Fruit fly (Drosophila melanogaster) whole organism, embryonic: ENCODE results near the gene CG34126.

Source experiments
- Adf1 ChIP-seq: fragments of 200-800 bp; sonication (Bioruptor generic); IDR thresholded peaks from 2 replicates; pipeline ENCODE4 v1.3.6; 2022; ENCODE audit warnings: missing biosample characterization, missing genetic modification characterization
- CG1024 ChIP-seq: fragments of 200-800 bp; sonication (Bioruptor generic); IDR thresholded peaks from 2 replicates; pipeline ENCODE4 v1.3.6; 2022; ENCODE audit warnings: missing biosample characterization, missing genetic modification characterization
- CG10654 ChIP-seq: fragments of 200-800 bp; sonication (Bioruptor generic); optimal IDR thresholded peaks from 2 replicates; lab custom pipeline; 2016; ENCODE audit warnings: missing biosample characterization, missing genetic modification characterization
- CG12236 ChIP-seq: fragments of 200-800 bp; sonication (Bioruptor generic); optimal IDR thresholded peaks from 2 replicates; lab custom pipeline; 2016; ENCODE audit warnings: missing biosample characterization, missing genetic modification characterization
- CG12391 ChIP-seq: fragments of 200-800 bp; sonication (Bioruptor generic); optimal IDR thresholded peaks from 3 replicates; lab custom pipeline; 2018; ENCODE audit warnings: missing biosample characterization, mild to moderate bottlenecking, missing genetic modification characterization, moderate library complexity
- CG12659 ChIP-seq: fragments of 200-800 bp; sonication (Bioruptor generic); optimal IDR thresholded peaks from 3 replicates; lab custom pipeline; 2017; ENCODE audit warnings: mild to moderate bottlenecking, missing biosample characterization, missing genetic modification reagents, missing genetic modification characterization
- CG12769 ChIP-seq: fragments of 200-800 bp; sonication (Bioruptor generic); optimal IDR thresholded peaks from 2 replicates; lab custom pipeline; 2019; ENCODE audit warnings: missing biosample characterization, mild to moderate bottlenecking, missing genetic modification characterization, moderate library complexity
- CG14441 ChIP-seq: fragments of 200-800 bp; sonication (Bioruptor generic); IDR thresholded peaks from 2 replicates; pipeline ENCODE4 v1.3.6; 2022; ENCODE audit warnings: missing biosample characterization, missing genetic modification characterization
- CG16779 ChIP-seq: fragments of 200-800 bp; sonication (Bioruptor generic); IDR thresholded peaks from 2 replicates; pipeline ENCODE4 v1.3.6; 2022; ENCODE audit warnings: missing biosample characterization, missing genetic modification characterization
- CG17361 ChIP-seq: fragments of 200-800 bp; sonication (Bioruptor generic); IDR thresholded peaks from 3 replicates; pipeline ENCODE4 v1.3.6; 2022; ENCODE audit warnings: missing biosample characterization, missing genetic modification characterization
- CG2202 ChIP-seq: fragments of 200-800 bp; sonication (Bioruptor generic); optimal IDR thresholded peaks from 2 replicates; lab custom pipeline; 2018; ENCODE audit warnings: missing biosample characterization, mild to moderate bottlenecking, missing genetic modification characterization
- CG3847 ChIP-seq: fragments of 200-800 bp; sonication (Bioruptor generic); IDR thresholded peaks from 2 replicates; pipeline ENCODE4 v1.3.6; 2022; ENCODE audit warnings: missing biosample characterization, missing genetic modification characterization
- CG8281 ChIP-seq: fragments of 200-800 bp; sonication (Bioruptor generic); optimal IDR thresholded peaks from 2 replicates; lab custom pipeline; 2018; ENCODE audit warnings: missing biosample characterization, mild to moderate bottlenecking, missing genetic modification characterization, moderate library complexity
- CG9932 ChIP-seq: fragments of 200-800 bp; sonication (Bioruptor generic); IDR thresholded peaks from 2 replicates; pipeline ENCODE4 v1.3.6; 2022; ENCODE audit warnings: missing biosample characterization, missing genetic modification characterization
- CrebB ChIP-seq: fragments of 200-800 bp; sonication (Bioruptor generic); optimal IDR thresholded peaks from 3 replicates; lab custom pipeline; 2018; ENCODE audit warnings: missing biosample characterization, mild to moderate bottlenecking, missing genetic modification characterization
- Dad ChIP-seq: fragments of 200-800 bp; sonication (Bioruptor generic); optimal IDR thresholded peaks from 3 replicates; lab custom pipeline; 2016; ENCODE audit warnings: missing biosample characterization, missing genetic modification characterization
- Dfd ChIP-seq, 2 experiments: fragments of >200 bp; optimal IDR thresholded peaks; 2 replicates each; lab custom pipeline; 2017; ENCODE audit warnings: missing biosample characterization in 2 of 2, missing genetic modification characterization in 2 of 2
- Doc2 ChIP-seq: fragments of 200-800 bp; sonication (Bioruptor generic); IDR thresholded peaks from 2 replicates; pipeline ENCODE4 v1.3.6; 2022; ENCODE audit warnings: missing biosample characterization, missing genetic modification characterization
- Dref ChIP-seq: fragments of 200-800 bp; sonication (Bioruptor generic); IDR thresholded peaks from 2 replicates; pipeline ENCODE4 v1.3.6; 2022; ENCODE audit warnings: missing biosample characterization, missing genetic modification characterization
- Eip74EF ChIP-seq, 2 experiments: fragments of 200-800 bp in 1 of 2; fragments of >200 bp in 1 of 2; sonication (Bioruptor generic) in 1 of 2; optimal IDR thresholded peaks; 2 replicates each; lab custom pipeline; 2017 to 2019; ENCODE audit warnings: missing biosample characterization in 2 of 2, missing genetic modification characterization in 2 of 2, mild to moderate bottlenecking in 1 of 2, moderate library complexity in 1 of 2
- Fer1 ChIP-seq: fragments of 200-800 bp; sonication (Bioruptor generic); optimal IDR thresholded peaks from 2 replicates; lab custom pipeline; 2017; ENCODE audit warnings: missing biosample characterization, mild to moderate bottlenecking, missing genetic modification characterization
- Fer2 ChIP-seq: fragments of 200-800 bp; sonication (Bioruptor generic); optimal IDR thresholded peaks from 2 replicates; lab custom pipeline; 2018; ENCODE audit warnings: missing biosample characterization, mild to moderate bottlenecking, missing genetic modification characterization, moderate library complexity
- HmgZ ChIP-seq: fragments of 200-800 bp; sonication (Bioruptor generic); optimal IDR thresholded peaks from 2 replicates; lab custom pipeline; 2018; ENCODE audit warnings: missing biosample characterization, mild to moderate bottlenecking, missing genetic modification characterization
- Kr ChIP-seq: fragments of 200-800 bp; sonication (Bioruptor generic); optimal IDR thresholded peaks from 2 replicates; lab custom pipeline; 2017; ENCODE audit warnings: missing biosample characterization, mild to moderate bottlenecking, missing genetic modification characterization
- NFAT ChIP-seq: fragments of 200-800 bp; sonication (Bioruptor generic); IDR thresholded peaks from 2 replicates; pipeline ENCODE4 v1.3.6; 2022; ENCODE audit warnings: missing biosample characterization, missing genetic modification characterization
- Rx ChIP-seq: fragments of 200-800 bp; sonication (Bioruptor generic); IDR thresholded peaks from 2 replicates; pipeline ENCODE4 v1.3.6; 2022; ENCODE audit warnings: missing biosample characterization, missing genetic modification characterization
- Xbp1 ChIP-seq: fragments of 200-800 bp; sonication (Bioruptor generic); optimal IDR thresholded peaks from 3 replicates; lab custom pipeline; 2016; ENCODE audit warnings: missing biosample characterization, mild to moderate bottlenecking, missing genetic modification characterization
- caup ChIP-seq: fragments of 200-800 bp; sonication (Bioruptor generic); optimal IDR thresholded peaks from 3 replicates; lab custom pipeline; 2017; ENCODE audit warnings: missing biosample characterization, mild to moderate bottlenecking, missing genetic modification characterization, moderate library complexity; ENCODE audit not compliant: severe bottlenecking
- chm ChIP-seq: fragments of 200-800 bp; sonication (Bioruptor generic); IDR thresholded peaks from 2 replicates; pipeline ENCODE4 v1.3.6; 2022; ENCODE audit warnings: missing biosample characterization, missing genetic modification characterization
- crp ChIP-seq, 2 experiments: fragments of 200-800 bp; sonication (Bioruptor generic); optimal IDR thresholded peaks; 2 replicates in 1 of 2; 3 replicates in 1 of 2; lab custom pipeline; 2017; ENCODE audit warnings: missing biosample characterization in 2 of 2, missing genetic modification characterization in 2 of 2, mild to moderate bottlenecking in 1 of 2, moderate library complexity in 1 of 2
- cwo ChIP-seq: fragments of 200-800 bp; sonication (Bioruptor generic); optimal IDR thresholded peaks from 3 replicates; lab custom pipeline; 2017; ENCODE audit warnings: missing biosample characterization, missing genetic modification characterization, mild to moderate bottlenecking, moderate library complexity, missing genetic modification reagents
- dati ChIP-seq: fragments of 200-800 bp; sonication (Bioruptor generic); IDR thresholded peaks from 2 replicates; pipeline ENCODE4 v1.3.6; 2022; ENCODE audit warnings: missing biosample characterization, missing genetic modification characterization
- emc ChIP-seq: fragments of 200-800 bp; sonication (Bioruptor generic); optimal IDR thresholded peaks from 2 replicates; lab custom pipeline; 2016; ENCODE audit warnings: missing biosample characterization, missing genetic modification characterization
- gcm ChIP-seq: fragments of 200-800 bp; sonication (Bioruptor generic); optimal IDR thresholded peaks from 2 replicates; lab custom pipeline; 2019; ENCODE audit warnings: missing biosample characterization, mild to moderate bottlenecking, missing genetic modification characterization, moderate library complexity
- gfzf ChIP-seq: fragments of 200-800 bp; sonication (Bioruptor generic); optimal IDR thresholded peaks from 2 replicates; lab custom pipeline; 2016; ENCODE audit warnings: missing biosample characterization, mild to moderate bottlenecking, missing genetic modification characterization, moderate library complexity
- gro ChIP-seq: fragments of 200-800 bp; sonication (Bioruptor generic); optimal IDR thresholded peaks from 2 replicates; lab custom pipeline; 2016; ENCODE audit warnings: missing biosample characterization, missing genetic modification characterization
- luna ChIP-seq: fragments of 200-800 bp; sonication (Bioruptor generic); optimal IDR thresholded peaks from 2 replicates; lab custom pipeline; 2016; ENCODE audit warnings: missing biosample characterization, missing genetic modification characterization
- nerfin-2 ChIP-seq: fragments of 200-800 bp; sonication (Bioruptor generic); IDR thresholded peaks from 2 replicates; pipeline ENCODE4 v1.3.6; 2022; ENCODE audit warnings: missing biosample characterization, missing genetic modification characterization; ENCODE audit not compliant: partially characterized antibody
- pros ChIP-seq: fragments of 200-800 bp; sonication (Bioruptor generic); optimal IDR thresholded peaks from 3 replicates; lab custom pipeline; 2019; ENCODE audit warnings: missing biosample characterization, mild to moderate bottlenecking, missing genetic modification characterization, moderate library complexity
- pum ChIP-seq: fragments of 200-800 bp; sonication (Bioruptor generic); optimal IDR thresholded peaks from 2 replicates; lab custom pipeline; 2016; ENCODE audit warnings: missing biosample characterization, missing genetic modification characterization
- rib ChIP-seq: fragments of 200-800 bp; sonication (Bioruptor generic); IDR thresholded peaks from 2 replicates; pipeline ENCODE4 v1.3.6; 2022; ENCODE audit warnings: missing biosample characterization, missing genetic modification characterization
- sd ChIP-seq: fragments of 200-800 bp; sonication (Bioruptor generic); optimal IDR thresholded peaks from 3 replicates; lab custom pipeline; 2018; ENCODE audit warnings: missing biosample characterization, mild to moderate bottlenecking, missing genetic modification characterization, moderate library complexity
- sima ChIP-seq: fragments of 200-800 bp; sonication (Bioruptor generic); optimal IDR thresholded peaks from 2 replicates; lab custom pipeline; 2016; ENCODE audit warnings: missing biosample characterization, missing genetic modification characterization
- slbo ChIP-seq: fragments of 200-800 bp; sonication (Bioruptor generic); IDR thresholded peaks from 2 replicates; pipeline ENCODE4 v1.3.6; 2022; ENCODE audit warnings: missing biosample characterization, missing genetic modification characterization
- toy ChIP-seq: fragments of 200-800 bp; sonication (Bioruptor generic); IDR thresholded peaks from 2 replicates; pipeline ENCODE4 v1.3.6; 2022; ENCODE audit warnings: missing biosample characterization, missing genetic modification characterization
- trem ChIP-seq: fragments of 200-800 bp; optimal IDR thresholded peaks from 3 replicates; lab custom pipeline; 2019; ENCODE audit warnings: missing biosample characterization, mild to moderate bottlenecking, missing genetic modification characterization, moderate library complexity
- vvl ChIP-seq: fragments of 200-800 bp; sonication (Bioruptor generic); IDR thresholded peaks from 2 replicates; pipeline ENCODE4 v1.3.6; 2022; ENCODE audit warnings: missing biosample characterization, missing genetic modification characterization
- wdn ChIP-seq: fragments of 200-800 bp; sonication (Bioruptor generic); IDR thresholded peaks from 2 replicates; pipeline ENCODE4 v1.3.6; 2022; ENCODE audit warnings: missing biosample characterization, missing genetic modification characterization

The CG34126 gene

DNA sequence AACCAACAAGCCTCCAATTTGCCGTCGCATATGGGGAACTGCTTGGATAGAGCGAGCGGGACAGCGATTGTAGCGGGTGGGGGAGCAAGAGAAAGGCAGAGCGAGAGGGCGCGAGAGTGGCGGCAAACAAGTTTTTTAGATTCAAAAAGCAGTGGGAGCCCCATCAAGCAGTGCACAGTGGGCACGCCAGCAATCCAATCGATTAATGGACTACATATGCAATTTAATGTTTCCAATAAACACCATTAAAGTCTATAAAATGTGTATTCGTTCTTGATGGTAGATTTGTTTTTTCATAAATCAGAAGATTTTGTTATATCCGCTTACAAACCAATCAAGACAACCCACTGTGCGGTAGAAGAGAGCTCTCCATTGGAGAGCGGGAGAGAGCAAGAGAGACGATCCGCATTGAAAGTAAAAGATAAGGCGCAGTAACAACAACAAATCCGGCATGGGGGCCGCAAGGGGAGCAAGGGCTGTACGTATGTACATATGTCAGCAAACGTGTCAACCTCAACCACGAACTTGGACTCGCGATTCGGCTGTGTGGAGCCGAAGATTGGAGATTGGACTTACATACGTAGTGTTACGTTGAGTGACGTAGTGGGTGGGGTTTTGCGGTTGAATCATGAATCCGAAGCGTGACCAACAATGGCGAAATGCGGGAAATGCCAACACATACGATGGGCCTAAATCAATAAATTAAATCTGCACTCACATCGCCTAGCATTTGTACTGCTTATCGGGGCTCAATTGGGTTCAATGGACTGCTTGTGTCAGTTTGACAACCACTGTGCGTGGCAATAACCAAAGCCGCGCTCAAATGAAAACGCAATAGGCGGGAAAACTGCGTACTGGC lies 16.2 kb downstream of the CG34126 start (continued):
- TF ChIP-seq slbo (GFP tag; lab: Robert Waterston, UW) (peak; percentile 99), pum (GFP tag; lab: Kevin White, UChicago) (peak; percentile 99), toy (GFP tag; lab: Robert Waterston, UW) (peak; percentile 95), Fer2 (tag; lab: Kevin White, UChicago) (peak; percentile 96), cwo (GFP tag; lab: Kevin White, UChicago) (peak; percentile 97), chm (peak; percentile 100), Adf1 (peak; percentile 87), CG8281 (tag; lab: Kevin White, UChicago) (peak; percentile 92), CG12659 (GFP tag; lab: Kevin White, UChicago) (peak; percentile 99), CG9932 (GFP tag; lab: Robert Waterston, UW) (peak; percentile 100), Dad (GFP tag; lab: Kevin White, UChicago) (peak; percentile 99), Dref (no peak; the same call in 1 of the 2 replicates), NFAT (GFP tag; lab: Robert Waterston, UW) (peak; percentile 99), sd (peak; percentile 92), gro (GFP tag; lab: Kevin White, UChicago) (peak; percentile 99), dati (peak; percentile 99), vvl (GFP tag; lab: Robert Waterston, UW) (peak; percentile 100), CG2202 (tag; lab: Kevin White, UChicago) (peak; percentile 99), gfzf (GFP tag; lab: Kevin White, UChicago) (peak; percentile 35), gcm (GFP tag; lab: Kevin White, UChicago) (peak; percentile 99), caup (peak; percentile 98), pros (peak; percentile 79), HmgZ (tag; lab: Kevin White, UChicago) (peak; percentile 99), nerfin-2 (GFP tag; lab: Robert Waterston, UW) (peak; percentile 74), CG12769 (tag; lab: Kevin White, UChicago) (peak; percentile 99), CG14441 (peak; percentile 99), Kr (GFP tag; lab: Kevin White, UChicago) (peak; percentile 87), wdn (GFP tag; lab: Robert Waterston, UW) (peak; percentile 98), sima (GFP tag; lab: Kevin White, UChicago) (peak; percentile 97), CrebB (peak; percentile 98), rib (GFP tag; lab: Robert Waterston, UW) (peak; percentile 97), trem (tag; lab: Kevin White, UChicago) (peak; percentile 97), luna (peak; percentile 98), CG17361 (GFP tag; lab: Robert Waterston, UW) (peak; percentile 99), crp (GFP tag; optimal IDR thresholded peaks at IDR 0.05; lab: Kevin White, UChicago) (peak; percentile 35 to 77), Xbp1 (GFP tag; lab: Kevin White, UChicago) (peak; percentile 99), Dfd (GFP tag; optimal IDR thresholded peaks at IDR 0.05; lab: Kevin White, UChicago) (peak; percentile 58 to 81), CG16779 (GFP tag; lab: Robert Waterston, UW) (peak; percentile 98), Fer1 (GFP tag; lab: Kevin White, UChicago) (peak; percentile 98), Eip74EF (GFP tag; optimal IDR thresholded peaks at IDR 0.05; lab: Kevin White, UChicago) (peak; percentile 91 to 97), emc (GFP tag; lab: Kevin White, UChicago) (peak; percentile 97), CG3847 (GFP tag; lab: Robert Waterston, UW) (peak; percentile 99), CG10654 (GFP tag; lab: Kevin White, UChicago) (peak; percentile 99), Doc2 (GFP tag; lab: Robert Waterston, UW) (peak; percentile 98), CG1024 (peak; percentile 97), CG12236 (GFP tag; lab: Kevin White, UChicago) (peak; percentile 98), CG12391 (tag; lab: Kevin White, UChicago) (peak; percentile 99), Rx (GFP tag; lab: Robert Waterston, UW) (peak; percentile 99)
